Worm (Caenorhabditis elegans) whole organism, late embryonic: ENCODE data around the gene oac-2.

ENCODE experiments used
- C08G9.2 ChIP-seq: sonication (generic microtip); optimal IDR thresholded peaks from 2 replicates; lab custom pipeline; 2016; ENCODE audit warnings: mild to moderate bottlenecking, missing genetic modification characterization, moderate library complexity, missing compliant biosample characterization
- F13H6.1 ChIP-seq: sonication (generic microtip); optimal IDR thresholded peaks from 2 replicates; lab custom pipeline; 2016; ENCODE audit warnings: missing genetic modification characterization, missing compliant biosample characterization
- ama-1 ChIP-seq: fragments of 150-350 bp; optimal IDR thresholded peaks from 2 replicates; lab custom pipeline; 2014
- ceh-14 ChIP-seq: sonication (generic microtip); optimal IDR thresholded peaks from 2 replicates; lab custom pipeline; 2016; ENCODE audit warnings: missing genotype, missing genetic modification characterization, missing compliant biosample characterization
- ceh-2 ChIP-seq: sonication (generic microtip); optimal IDR thresholded peaks from 2 replicates; lab custom pipeline; 2016; ENCODE audit warnings: missing genotype, missing genetic modification characterization, missing compliant biosample characterization
- ceh-22 ChIP-seq: sonication (generic microtip); optimal IDR thresholded peaks from 2 replicates; lab custom pipeline; 2017; ENCODE audit warnings: missing biosample characterization, missing genetic modification characterization
- ceh-24 ChIP-seq: sonication (generic microtip); optimal IDR thresholded peaks from 2 replicates; lab custom pipeline; 2016; ENCODE audit warnings: mild to moderate bottlenecking, missing genetic modification characterization, missing compliant biosample characterization
- ceh-6 ChIP-seq: fragments of 200-800 bp; sonication (Bioruptor generic); optimal IDR thresholded peaks from 2 replicates; lab custom pipeline; 2018; ENCODE audit warnings: mild to moderate bottlenecking, missing genetic modification characterization, missing compliant biosample characterization
- ceh-9 ChIP-seq: sonication (generic microtip); optimal IDR thresholded peaks from 2 replicates; lab custom pipeline; 2016; ENCODE audit warnings: mild to moderate bottlenecking, missing genetic modification characterization, inconsistent platforms, missing compliant biosample characterization
- che-1 ChIP-seq: sonication (generic microtip); optimal IDR thresholded peaks from 2 replicates; lab custom pipeline; 2016; ENCODE audit warnings: mild to moderate bottlenecking, missing genetic modification characterization, missing compliant biosample characterization
- dmd-4 ChIP-seq: sonication (generic microtip); optimal IDR thresholded peaks from 2 replicates; lab custom pipeline; 2016; ENCODE audit warnings: borderline replicate concordance, missing genetic modification characterization, missing compliant biosample characterization
- dve-1 ChIP-seq: sonication (generic microtip); optimal IDR thresholded peaks from 2 replicates; lab custom pipeline; 2017; ENCODE audit warnings: antibody characterized with exemption, mild to moderate bottlenecking, missing genetic modification characterization, missing compliant biosample characterization
- ets-4 ChIP-seq: sonication (generic microtip); optimal IDR thresholded peaks from 2 replicates; lab custom pipeline; 2016; ENCODE audit warnings: missing genetic modification characterization, missing compliant biosample characterization
- fkh-10 ChIP-seq: fragments of 150-350 bp; optimal IDR thresholded peaks from 2 replicates; lab custom pipeline; 2014; ENCODE audit warnings: missing biosample characterization, missing genetic modification reagents, missing genetic modification characterization
- fkh-6 ChIP-seq: sonication (generic microtip); optimal IDR thresholded peaks from 2 replicates; lab custom pipeline; 2016; ENCODE audit warnings: missing genetic modification characterization, missing compliant biosample characterization
- hlh-30 ChIP-seq: sonication (generic microtip); optimal IDR thresholded peaks from 2 replicates; lab custom pipeline; 2017; ENCODE audit warnings: antibody characterized with exemption, missing genetic modification characterization, missing compliant biosample characterization; ENCODE audit not compliant: insufficient read depth
- hlh-6 ChIP-seq: sonication (generic microtip); optimal IDR thresholded peaks from 2 replicates; lab custom pipeline; 2016; ENCODE audit warnings: missing genotype, missing genetic modification characterization, missing compliant biosample characterization
- hlh-8 ChIP-seq: sonication (generic microtip); optimal IDR thresholded peaks from 2 replicates; lab custom pipeline; 2016; ENCODE audit warnings: missing genotype, missing genetic modification characterization, missing compliant biosample characterization
- lim-6 ChIP-seq: sonication (generic microtip); optimal IDR thresholded peaks from 2 replicates; lab custom pipeline; 2016; ENCODE audit warnings: missing genetic modification characterization, missing compliant biosample characterization
- madf-2 ChIP-seq: sonication (generic microtip); optimal IDR thresholded peaks from 2 replicates; lab custom pipeline; 2017; ENCODE audit warnings: missing genetic modification characterization, missing compliant biosample characterization
- nhr-11 ChIP-seq: fragments of 150-350 bp; optimal IDR thresholded peaks from 2 replicates; lab custom pipeline; 2014; ENCODE audit warnings: missing biosample characterization, missing genetic modification characterization
- nhr-232 ChIP-seq: sonication (generic microtip); optimal IDR thresholded peaks from 2 replicates; lab custom pipeline; 2016; ENCODE audit warnings: missing genetic modification characterization, missing compliant biosample characterization
- npax-4 ChIP-seq: sonication (generic microtip); optimal IDR thresholded peaks from 2 replicates; lab custom pipeline; 2016; ENCODE audit warnings: missing genetic modification characterization, missing compliant biosample characterization
- odd-2 ChIP-seq: sonication (generic microtip); optimal IDR thresholded peaks from 2 replicates; lab custom pipeline; 2017; ENCODE audit warnings: antibody characterized with exemption, mild to moderate bottlenecking, missing genetic modification characterization, missing compliant biosample characterization
- pag-3 ChIP-seq: sonication (generic microtip); optimal IDR thresholded peaks from 2 replicates; lab custom pipeline; 2016; ENCODE audit warnings: missing compliant biosample characterization, missing genetic modification characterization, borderline replicate concordance
- pha-2 ChIP-seq: sonication (generic microtip); optimal IDR thresholded peaks from 2 replicates; lab custom pipeline; 2017; ENCODE audit warnings: mild to moderate bottlenecking, missing genetic modification characterization, missing compliant biosample characterization
- pha-4 ChIP-seq: fragments of 150-350 bp; optimal IDR thresholded peaks from 2 replicates; lab custom pipeline; 2018; ENCODE audit warnings: missing biosample characterization, missing genetic modification reagents, missing genetic modification characterization
- pqm-1 ChIP-seq: sonication (generic microtip); optimal IDR thresholded peaks from 2 replicates; lab custom pipeline; 2016; ENCODE audit warnings: missing genetic modification characterization, missing compliant biosample characterization
- pros-1 ChIP-seq: fragments of 150-350 bp; optimal IDR thresholded peaks from 2 replicates; lab custom pipeline; 2014; ENCODE audit warnings: missing biosample characterization, missing genetic modification reagents, missing genetic modification characterization
- ref-2 ChIP-seq: sonication (generic microtip); optimal IDR thresholded peaks from 2 replicates; lab custom pipeline; 2016; ENCODE audit warnings: missing genetic modification characterization, missing compliant biosample characterization
- sox-2 ChIP-seq: fragments of 200-800 bp; sonication (Bioruptor generic); IDR thresholded peaks from 2 replicates; pipeline ENCODE4 v1.3.6; 2022; ENCODE audit warnings: missing genetic modification reagents, missing genetic modification characterization, missing compliant biosample characterization
- syd-9 ChIP-seq: sonication (generic microtip); optimal IDR thresholded peaks from 2 replicates; lab custom pipeline; 2016; ENCODE audit warnings: mild to moderate bottlenecking, missing genetic modification characterization, moderate library complexity, missing compliant biosample characterization
- tbx-7 ChIP-seq: sonication (generic microtip); optimal IDR thresholded peaks from 2 replicates; lab custom pipeline; 2016; ENCODE audit warnings: missing genotype, missing genetic modification characterization, missing compliant biosample characterization
- unc-86 ChIP-seq: sonication (generic microtip); optimal IDR thresholded peaks from 2 replicates; lab custom pipeline; 2016; ENCODE audit warnings: missing genetic modification characterization, missing compliant biosample characterization

Gene oac-2

DNA sequence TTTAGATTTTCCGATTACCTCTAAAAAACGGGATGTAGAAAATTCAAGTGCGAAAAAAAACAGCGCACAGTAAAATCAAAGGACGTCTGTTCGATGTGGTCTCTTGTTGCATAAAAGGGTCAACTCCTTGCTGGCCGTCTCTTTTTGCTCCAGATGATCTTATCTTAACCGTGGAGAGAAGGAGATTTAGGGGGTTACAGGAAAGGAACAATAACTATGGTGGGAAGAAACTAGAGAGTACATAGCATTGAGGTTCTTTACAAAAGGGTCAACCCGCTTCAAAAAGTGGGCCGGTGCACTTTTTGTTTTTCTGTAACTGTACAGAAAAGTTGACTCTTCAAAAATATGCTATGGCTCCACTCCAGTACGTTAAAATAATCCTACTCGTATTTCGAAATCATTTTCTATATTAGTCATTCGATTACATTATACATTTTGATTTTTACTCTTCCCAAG is 43.4 kb downstream of the oac-2 start, which contains the start of the genes T20D4.19 and srj-9:
TSS of gene T20D4.19 (minus strand) at position 101 of the 456 bp plus-strand sequence.
TSS of gene srj-9 (plus strand) at position 406 of the 456 bp plus-strand sequence.
- TF ChIP-seq pros-1 (tag; lab: Kevin White, UChicago) (no peak), odd-2 (tag; lab: Kevin White, UChicago) (no peak), npax-4 (tag; lab: Kevin White, UChicago) (no peak), madf-2 (tag; lab: Kevin White, UChicago) (no peak), pag-3 (no peak), ref-2 (tag; lab: Kevin White, UChicago) (no peak), fkh-6 (tag; lab: Kevin White, UChicago) (no peak), ceh-6 (GFP tag; lab: Kevin White, UChicago) (no peak), hlh-30 (no peak), hlh-6 (tag; lab: Kevin White, UChicago) (no peak), che-1 (tag; lab: Kevin White, UChicago) (no peak), ceh-22 (tag; lab: Kevin White, UChicago) (no peak)

- TF ChIP-seq ceh-22 (tag; lab: Kevin White, UChicago) (no peak), C08G9.2 (no peak), ceh-2 (tag; lab: Kevin White, UChicago) (no peak), tbx-7 (tag; lab: Kevin White, UChicago) (no peak), syd-9 (tag; lab: Kevin White, UChicago) (no peak)
Measured at ce11 chrV:3428697-3429096, 46.2 kb downstream of the oac-2 start, which contains the start of gene srab-20. srab-20 (plus strand) TSS chrV:3428997.

DNA sequence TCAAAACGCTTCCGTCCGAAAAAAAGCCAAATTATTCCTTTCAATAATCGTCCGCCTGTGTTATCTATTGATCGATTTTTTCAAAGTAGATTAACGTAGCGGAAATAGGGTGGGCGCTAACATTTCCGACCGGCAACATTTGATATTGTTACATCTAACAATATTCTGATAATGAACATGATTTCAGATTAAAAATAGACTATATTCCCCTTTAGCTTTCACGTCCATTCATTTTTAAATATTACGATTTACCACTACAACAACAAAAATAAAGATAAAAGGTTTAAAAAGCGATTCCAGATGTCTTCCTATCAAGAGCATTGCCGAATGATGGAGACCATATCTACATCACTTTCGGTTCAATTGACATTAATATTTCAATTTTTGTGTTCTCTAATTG is 48.8 kb downstream of the oac-2 start, which contains the start of gene srab-22:
TSS of gene srab-22 (plus strand) at position 301 of the 400 bp plus-strand sequence.
- TF ChIP-seq hlh-8 (tag; lab: Kevin White, UChicago) (no peak), lim-6 (no peak), nhr-11 (no peak), ceh-6 (GFP tag; lab: Kevin White, UChicago) (no peak), dve-1 (tag; lab: Kevin White, UChicago) (no peak), sox-2 (GFP tag; lab: Robert Waterston, UW) (no peak), npax-4 (tag; lab: Kevin White, UChicago) (no peak), ceh-24 (tag; lab: Kevin White, UChicago) (no peak), pha-2 (tag; lab: Kevin White, UChicago) (no peak), pag-3 (no peak), fkh-10 (GFP tag; lab: Kevin White, UChicago) (no peak), madf-2 (tag; lab: Kevin White, UChicago) (no peak), ets-4 (tag; lab: Kevin White, UChicago) (no peak), ama-1 (lab: Kevin White, UChicago) (no peak), dmd-4 (tag; lab: Kevin White, UChicago) (no peak), unc-86 (tag; lab: Kevin White, UChicago) (no peak), pqm-1 (tag; lab: Kevin White, UChicago) (no peak), ceh-14 (tag; lab: Kevin White, UChicago) (no peak), nhr-232 (tag; lab: Kevin White, UChicago) (no peak)
- TF ChIP-seq, all 69 proteins: peak for 0

- TF ChIP-seq pha-4: no peak
- TF ChIP-seq ceh-9: no peak
- no peak for TF ChIP-seq F13H6.1 (tag; lab: Kevin White, UChicago)
Measured at ce11 chrV:3424341-3424740, 50.6 kb downstream of the oac-2 start, which contains the start of gene srab-21. srab-21 (minus strand) TSS chrV:3424441.
